Worm (Caenorhabditis elegans): ENCODE results near the gene cct-7.
A peak's percentile ranks its signal among the peaks of the same experiment; 100 is the strongest.

cct-7 gene

DNA sequence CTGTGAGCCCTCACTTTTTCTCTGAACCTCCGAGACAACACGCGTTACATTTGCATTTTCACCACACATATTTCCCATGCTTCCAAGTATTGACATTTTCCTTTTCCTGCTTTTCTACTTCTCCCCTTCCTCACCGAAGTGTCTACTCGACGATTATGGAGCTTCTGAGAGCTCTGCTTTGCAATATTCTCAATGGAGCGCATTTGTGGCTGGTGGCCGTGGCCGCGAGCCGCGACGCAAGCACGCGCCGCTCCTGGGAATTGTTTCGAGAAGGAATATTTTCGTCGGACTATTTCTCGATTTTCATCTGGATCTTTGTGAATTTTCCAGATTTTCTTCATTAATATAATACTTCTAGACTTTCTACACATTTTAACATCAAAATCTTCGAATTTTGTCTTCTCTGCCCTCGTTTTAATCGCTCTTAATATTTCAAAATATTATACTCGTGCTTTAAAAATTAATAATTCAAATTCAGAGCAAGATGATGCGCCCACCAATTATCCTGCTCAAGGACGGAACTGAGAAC lies at the start of gene cct-7, which contains the start of gene T10B5.4:
TSS of gene cct-7 (plus strand) at position 479 of the 529 bp plus-strand sequence.
TSS of gene T10B5.4 (minus strand) at position 40 of the 529 bp plus-strand sequence.
- TF ChIP-seq flt-1 (GFP tag; IDR thresholded peaks at IDR 0.05), result peak; percentile 76
- no peak for TF ChIP-seq med-1 (GFP tag; optimal IDR thresholded peaks at IDR 0.05; ENCODE audit: insufficient read depth)
- 0 out of 2 replicates have a peak, but pooled peaks have one; percentile 11 for TF ChIP-seq T22C8.4 (GFP tag; IDR thresholded peaks at IDR 0.05)
- no peak for TF ChIP-seq ref-1 (GFP tag; conservative IDR thresholded peaks at IDR 0.05)
- TF ChIP-seq ztf-23 (GFP tag; IDR thresholded peaks at IDR 0.05), result peak; percentile 75
- TF ChIP-seq tab-1 (GFP tag; IDR thresholded peaks at IDR 0.05), result peak; percentile 52; the same call in 1 of the 2 replicates
- TF ChIP-seq ztf-29 (GFP tag; IDR thresholded peaks at IDR 0.05), result 0 out of 2 replicates have a peak, but pooled peaks have one; percentile 34
- TF ChIP-seq klf-2 (GFP tag; conservative IDR thresholded peaks at IDR 0.05), result no peak
- TF ChIP-seq cog-1 (tag; optimal IDR thresholded peaks at IDR 0.05), result peak; percentile 67

DNA sequence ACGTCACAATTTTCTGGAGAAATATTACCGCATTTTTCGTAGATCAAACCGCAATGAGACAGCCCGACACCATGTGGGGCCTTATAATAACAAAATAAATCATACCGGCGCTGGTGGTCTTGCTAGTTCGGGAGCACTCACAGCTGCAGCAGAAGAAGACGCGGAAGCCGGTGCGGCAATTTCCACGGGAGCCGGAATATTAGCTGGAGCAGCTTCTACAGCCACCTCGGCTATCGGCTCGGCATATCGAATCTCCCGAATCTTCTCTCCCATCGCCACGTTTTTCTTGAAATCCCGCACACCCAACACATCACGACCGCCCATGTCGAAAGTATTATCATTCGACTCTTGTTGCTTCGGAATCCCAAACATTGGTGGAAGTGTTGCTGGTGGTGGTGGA lies 47.5 kb upstream of the cct-7 start:
- no peak for TF ChIP-seq T22C8.4 (GFP tag; IDR thresholded peaks at IDR 0.05)
- no peak for TF ChIP-seq klf-2 (GFP tag; conservative IDR thresholded peaks at IDR 0.05)
- no peak for TF ChIP-seq ref-1 (GFP tag; conservative IDR thresholded peaks at IDR 0.05)
- no peak for TF ChIP-seq cog-1 (tag; optimal IDR thresholded peaks at IDR 0.05)
- TF ChIP-seq tab-1 (GFP tag; IDR thresholded peaks at IDR 0.05), result no peak
- no peak for TF ChIP-seq flt-1 (GFP tag; IDR thresholded peaks at IDR 0.05)
- no peak for TF ChIP-seq ztf-23 (GFP tag; IDR thresholded peaks at IDR 0.05)

DNA sequence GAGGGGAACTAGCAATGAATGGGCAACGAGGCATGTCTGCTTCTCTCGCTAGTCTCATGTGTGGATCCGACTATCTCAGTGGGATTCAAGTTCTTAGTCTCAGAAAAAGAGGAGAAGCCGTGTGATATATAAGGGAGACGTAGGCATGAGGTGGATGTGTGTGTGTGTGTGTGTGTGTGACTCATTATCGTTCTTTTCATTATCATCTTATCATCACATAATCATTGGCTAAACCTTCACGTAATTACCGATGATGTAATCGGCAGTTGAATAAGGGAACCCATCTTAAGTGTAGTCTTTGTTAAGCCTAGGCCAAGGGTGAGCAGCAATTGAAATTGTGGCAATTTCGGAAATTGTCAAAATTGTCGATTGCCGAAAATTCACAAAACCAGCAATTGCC lies 42.1 kb upstream of the cct-7 start, which contains the start of gene Y32G9B.1:
TSS of gene Y32G9B.1 (minus strand) at position 101 of the 400 bp plus-strand sequence.
- no peak for TF ChIP-seq ztf-29 (GFP tag; IDR thresholded peaks at IDR 0.05)
- no peak for TF ChIP-seq flt-1 (GFP tag; IDR thresholded peaks at IDR 0.05)
- no peak for TF ChIP-seq cog-1 (tag; optimal IDR thresholded peaks at IDR 0.05)
- TF ChIP-seq T22C8.4 (GFP tag; IDR thresholded peaks at IDR 0.05), result no peak
- TF ChIP-seq ref-1 (GFP tag; conservative IDR thresholded peaks at IDR 0.05), result no peak

DNA sequence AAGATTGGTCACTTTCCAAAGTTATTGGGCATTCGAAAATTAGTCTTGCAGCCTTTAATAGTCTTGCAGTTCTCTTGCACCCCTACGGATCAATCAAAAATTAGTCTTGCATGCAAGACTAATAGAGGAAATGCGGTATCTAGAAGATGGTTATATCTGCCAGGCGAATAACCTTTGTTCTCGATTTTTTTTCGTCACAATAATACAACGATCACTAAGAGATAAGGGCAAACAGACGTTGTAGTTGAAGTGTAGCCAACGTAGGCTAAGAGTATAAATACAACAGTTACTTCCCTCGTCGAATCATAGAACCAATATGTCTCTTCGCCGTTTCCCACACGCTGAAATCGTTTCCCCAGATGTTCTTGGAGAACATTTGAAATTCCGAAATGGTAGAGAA lies 30.3 kb upstream of the cct-7 start, which contains the start of gene T10B5.8:
TSS of gene T10B5.8 (plus strand) at position 301 of the 400 bp plus-strand sequence.
- no peak for TF ChIP-seq tab-1 (GFP tag; IDR thresholded peaks at IDR 0.05)
- TF ChIP-seq ztf-29 (GFP tag; IDR thresholded peaks at IDR 0.05), result no peak
- TF ChIP-seq ztf-23 (GFP tag; IDR thresholded peaks at IDR 0.05), result no peak
- TF ChIP-seq flt-1 (GFP tag; IDR thresholded peaks at IDR 0.05), result no peak
- TF ChIP-seq med-1 (GFP tag; optimal IDR thresholded peaks at IDR 0.05; ENCODE audit: insufficient read depth), result no peak
- TF ChIP-seq ref-1 (GFP tag; conservative IDR thresholded peaks at IDR 0.05), result no peak
- TF ChIP-seq T22C8.4 (GFP tag; IDR thresholded peaks at IDR 0.05), result no peak
- no peak for TF ChIP-seq cog-1 (tag; optimal IDR thresholded peaks at IDR 0.05)
- no peak for TF ChIP-seq klf-2 (GFP tag; conservative IDR thresholded peaks at IDR 0.05)

DNA sequence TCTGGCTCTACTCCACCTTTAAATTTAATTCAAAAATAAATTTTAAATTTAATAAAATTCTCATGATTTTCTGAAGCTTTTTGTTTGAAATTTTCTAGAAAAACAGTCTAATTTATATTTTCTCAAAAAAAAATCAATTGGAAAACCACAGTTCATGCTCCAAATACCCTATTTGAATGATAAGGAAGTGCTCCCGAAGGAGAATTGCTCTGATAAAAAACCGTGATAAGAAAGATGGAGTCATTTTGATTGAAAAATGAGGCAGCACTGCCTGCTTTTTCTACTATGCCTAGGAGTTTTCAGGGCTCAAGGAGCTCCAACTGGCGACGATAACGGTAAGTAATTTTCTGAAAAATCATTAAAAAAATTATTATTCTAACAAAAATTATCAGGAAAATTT lies 26.1 kb upstream of the cct-7 start, which contains the start of gene T10B5.7:
TSS of gene T10B5.7 (plus strand) at position 225 of the 400 bp plus-strand sequence.
- no peak for TF ChIP-seq klf-2 (GFP tag; conservative IDR thresholded peaks at IDR 0.05)
- TF ChIP-seq cog-1 (tag; optimal IDR thresholded peaks at IDR 0.05), result no peak
- TF ChIP-seq tab-1 (GFP tag; IDR thresholded peaks at IDR 0.05), result no peak
- TF ChIP-seq ztf-23 (GFP tag; IDR thresholded peaks at IDR 0.05), result no peak
- TF ChIP-seq med-1 (GFP tag; optimal IDR thresholded peaks at IDR 0.05; ENCODE audit: insufficient read depth), result no peak
- TF ChIP-seq T22C8.4 (GFP tag; IDR thresholded peaks at IDR 0.05), result no peak
- TF ChIP-seq ztf-29 (GFP tag; IDR thresholded peaks at IDR 0.05), result no peak
- TF ChIP-seq flt-1 (GFP tag; IDR thresholded peaks at IDR 0.05), result no peak
- no peak for TF ChIP-seq ref-1 (GFP tag; conservative IDR thresholded peaks at IDR 0.05)

DNA sequence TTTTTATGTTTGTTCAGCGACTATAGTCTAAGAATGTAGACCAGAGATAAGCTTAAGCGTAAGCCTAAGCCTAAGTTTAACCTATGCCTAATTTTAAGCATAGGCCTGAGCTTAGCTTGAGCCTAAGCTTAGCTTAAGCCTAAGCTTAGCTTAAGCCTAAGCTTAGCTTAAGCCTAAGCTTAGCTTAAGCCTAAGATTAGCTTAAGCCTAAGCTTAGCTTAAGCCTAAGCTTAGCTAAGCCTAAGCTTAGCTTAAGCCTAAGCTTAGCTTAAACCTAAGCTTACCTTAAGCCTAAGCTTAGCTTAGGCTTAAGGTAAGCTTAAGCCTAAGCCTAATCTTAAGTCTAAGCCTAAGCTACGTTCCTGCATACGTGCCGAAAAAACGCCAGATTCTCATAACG lies 23.5 kb upstream of the cct-7 start:
- TF ChIP-seq tab-1 (GFP tag; IDR thresholded peaks at IDR 0.05), result no peak
- TF ChIP-seq cog-1 (tag; optimal IDR thresholded peaks at IDR 0.05), result no peak
- TF ChIP-seq klf-2 (GFP tag; conservative IDR thresholded peaks at IDR 0.05), result no peak
- TF ChIP-seq flt-1 (GFP tag; IDR thresholded peaks at IDR 0.05), result no peak
- TF ChIP-seq ref-1 (GFP tag; conservative IDR thresholded peaks at IDR 0.05), result no peak
- TF ChIP-seq med-1 (GFP tag; optimal IDR thresholded peaks at IDR 0.05; ENCODE audit: insufficient read depth), result no peak
- peak; percentile 68; the same call in 1 of the 2 replicates for TF ChIP-seq ztf-29 (GFP tag; IDR thresholded peaks at IDR 0.05)
- TF ChIP-seq ztf-23 (GFP tag; IDR thresholded peaks at IDR 0.05), result no peak

DNA sequence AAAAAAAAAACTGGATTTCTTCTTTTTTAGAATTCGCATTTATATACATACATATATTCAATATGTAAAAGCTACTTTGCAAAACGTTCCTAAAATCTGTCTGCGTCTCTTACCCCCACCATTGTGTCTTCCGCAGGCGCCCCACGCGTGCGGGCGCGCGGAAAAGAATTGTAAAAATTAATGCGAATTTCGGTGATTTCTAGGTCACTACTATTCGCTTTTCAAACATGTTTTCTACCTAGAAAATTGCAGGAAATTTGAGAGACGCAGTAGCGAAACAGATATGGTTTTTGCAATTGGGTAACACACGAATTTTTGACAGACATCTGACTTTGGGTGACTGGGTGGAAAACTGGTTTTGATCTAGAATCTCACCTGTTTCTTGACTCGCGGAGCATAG lies 17.0 kb upstream of the cct-7 start:
- TF ChIP-seq med-1 (GFP tag; optimal IDR thresholded peaks at IDR 0.05; ENCODE audit: insufficient read depth), result no peak
- TF ChIP-seq T22C8.4 (GFP tag; IDR thresholded peaks at IDR 0.05), result no peak
- TF ChIP-seq ztf-29 (GFP tag; IDR thresholded peaks at IDR 0.05), result no peak

DNA sequence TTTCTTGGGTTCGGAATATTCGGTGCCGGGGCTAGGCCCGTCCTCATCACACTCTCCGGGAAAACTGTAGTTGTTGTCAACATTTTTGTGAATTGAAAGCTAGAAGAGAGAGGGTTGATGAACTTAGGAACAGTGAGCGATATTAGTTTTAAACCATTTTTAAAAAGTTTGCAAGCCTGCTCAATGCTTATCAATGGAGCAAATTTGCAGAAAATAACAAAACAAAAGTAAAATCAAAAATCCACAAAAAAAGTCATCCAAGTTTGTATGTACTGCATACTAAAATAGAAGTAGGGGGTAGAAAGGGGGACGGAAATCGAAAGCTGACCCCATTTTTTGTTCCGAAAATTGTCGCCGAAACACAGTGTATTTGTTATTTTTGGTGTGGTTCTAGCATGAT lies 15.9 kb upstream of the cct-7 start, which contains the start of gene T10B5.10:
TSS of gene T10B5.10 (minus strand) at position 101 of the 400 bp plus-strand sequence.
- TF ChIP-seq med-1 (GFP tag; optimal IDR thresholded peaks at IDR 0.05; ENCODE audit: insufficient read depth) (no peak), ref-1 (GFP tag; conservative IDR thresholded peaks at IDR 0.05) (no peak), T22C8.4 (GFP tag; IDR thresholded peaks at IDR 0.05) (no peak), ztf-23 (GFP tag; IDR thresholded peaks at IDR 0.05) (no peak), cog-1 (tag; optimal IDR thresholded peaks at IDR 0.05) (no peak)

DNA sequence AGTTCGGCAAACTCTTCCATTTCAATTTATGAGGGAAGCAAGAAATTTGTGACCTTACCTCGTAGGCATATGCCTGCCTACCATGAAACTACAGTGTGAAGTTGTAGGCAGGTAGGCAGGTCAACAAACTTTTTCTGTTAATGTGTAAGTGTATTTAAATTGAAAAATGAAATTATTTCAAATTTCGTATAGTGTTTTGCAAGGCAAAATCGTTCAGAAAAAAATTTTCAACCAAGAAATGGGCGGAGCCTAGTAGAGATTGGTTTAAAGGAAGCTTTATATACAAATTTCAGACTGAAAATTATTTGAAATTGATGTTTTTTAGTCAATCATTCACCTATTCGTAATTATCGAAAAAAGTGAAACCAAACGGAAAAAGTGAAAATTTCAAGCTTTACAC lies 14.2 kb upstream of the cct-7 start:
- TF ChIP-seq T22C8.4 (GFP tag; IDR thresholded peaks at IDR 0.05), result no peak
- TF ChIP-seq ref-1 (GFP tag; conservative IDR thresholded peaks at IDR 0.05), result no peak
- TF ChIP-seq ztf-23 (GFP tag; IDR thresholded peaks at IDR 0.05), result no peak
- no peak for TF ChIP-seq ztf-29 (GFP tag; IDR thresholded peaks at IDR 0.05)
- TF ChIP-seq med-1 (GFP tag; optimal IDR thresholded peaks at IDR 0.05; ENCODE audit: insufficient read depth), result no peak
- no peak for TF ChIP-seq klf-2 (GFP tag; conservative IDR thresholded peaks at IDR 0.05)
- TF ChIP-seq cog-1 (tag; optimal IDR thresholded peaks at IDR 0.05), result no peak
- no peak for TF ChIP-seq flt-1 (GFP tag; IDR thresholded peaks at IDR 0.05)
- TF ChIP-seq tab-1 (GFP tag; IDR thresholded peaks at IDR 0.05), result no peak

DNA sequence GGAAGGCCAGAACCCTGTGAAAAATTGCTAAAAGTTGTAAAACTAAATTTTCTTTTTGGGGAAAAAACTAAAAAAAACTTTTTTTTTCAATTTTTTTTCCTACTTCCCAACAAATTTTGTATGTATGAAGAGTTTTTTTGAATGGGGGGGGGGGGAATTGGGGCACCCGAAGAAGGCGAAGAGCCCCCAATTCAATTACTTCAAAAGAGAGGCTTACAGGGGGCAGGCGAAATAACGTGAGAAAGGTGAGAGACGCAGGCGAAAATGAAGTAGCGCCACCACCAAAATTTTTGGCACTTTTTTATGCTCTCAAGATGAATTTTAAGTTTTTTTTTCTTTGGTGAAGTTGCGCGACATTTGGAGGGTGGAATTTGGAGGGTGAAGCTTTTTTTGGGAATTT lies 9.1 kb upstream of the cct-7 start:
- no peak for TF ChIP-seq cog-1 (tag; optimal IDR thresholded peaks at IDR 0.05)
- TF ChIP-seq ztf-23 (GFP tag; IDR thresholded peaks at IDR 0.05), result 0 out of 2 replicates have a peak, but pooled peaks have one; percentile 17
- TF ChIP-seq ztf-29 (GFP tag; IDR thresholded peaks at IDR 0.05), result no peak
